Worm (Caenorhabditis elegans) whole organism, L2 larva: Measurements from ENCODE around the gene szy-20.

Experiments used
- C34F6.9 ChIP-seq: fragments of 150-350 bp; optimal IDR thresholded peaks from 2 replicates; lab custom pipeline; 2014; ENCODE audit warnings: missing biosample characterization, missing genetic modification characterization
- R02D3.7 ChIP-seq: fragments of 150-350 bp; optimal IDR thresholded peaks from 2 replicates; lab custom pipeline; 2014; ENCODE audit warnings: missing biosample characterization, missing genetic modification characterization
- Y55F3AM.14 ChIP-seq: fragments of 200-800 bp; sonication (Bioruptor generic); optimal IDR thresholded peaks from 2 replicates; lab custom pipeline; 2018; ENCODE audit warnings: mild to moderate bottlenecking, missing genetic modification characterization, missing compliant biosample characterization
- ZK546.5 ChIP-seq: sonication (generic microtip); optimal IDR thresholded peaks from 2 replicates; lab custom pipeline; 2017; ENCODE audit warnings: missing biosample characterization, missing genetic modification characterization
- aly-2 ChIP-seq: fragments of 150-350 bp; optimal IDR thresholded peaks from 2 replicates; lab custom pipeline; 2014; ENCODE audit warnings: missing biosample characterization, missing genetic modification characterization
- ceh-82 ChIP-seq: fragments of 150-350 bp; optimal IDR thresholded peaks from 2 replicates; lab custom pipeline; 2014; ENCODE audit warnings: missing biosample characterization, missing genetic modification characterization
- elt-1 ChIP-seq: fragments of 150-350 bp; optimal IDR thresholded peaks from 2 replicates; lab custom pipeline; 2014; ENCODE audit warnings: missing biosample characterization, missing genetic modification characterization
- elt-3 ChIP-seq: sonication (generic microtip); optimal IDR thresholded peaks from 2 replicates; lab custom pipeline; 2017; ENCODE audit warnings: missing biosample characterization, missing genetic modification characterization
- fos-1 ChIP-seq: fragments of 150-350 bp; optimal IDR thresholded peaks from 2 replicates; lab custom pipeline; 2014; ENCODE audit warnings: missing biosample characterization, missing genetic modification characterization
- lin-13 ChIP-seq: fragments of 150-350 bp; optimal IDR thresholded peaks from 2 replicates; lab custom pipeline; 2014; ENCODE audit warnings: missing biosample characterization, missing genetic modification reagents, missing genetic modification characterization
- lsy-2 ChIP-seq, 2 experiments: fragments of 150-350 bp in 1 of 2; sonication (generic microtip) in 1 of 2; optimal IDR thresholded peaks; 2 replicates each; lab custom pipeline; 2014 to 2017; ENCODE audit warnings: missing biosample characterization in 2 of 2, missing genetic modification characterization in 2 of 2
- mab-5 ChIP-seq: fragments of 150-350 bp; optimal IDR thresholded peaks from 2 replicates; lab custom pipeline; 2014; ENCODE audit warnings: missing biosample characterization, missing genetic modification characterization
- mdl-1 ChIP-seq, 2 experiments: fragments of 150-350 bp in 1 of 2; sonication (generic microtip) in 1 of 2; optimal IDR thresholded peaks; 2 replicates each; lab custom pipeline; 2017; ENCODE audit warnings: missing biosample characterization in 2 of 2, missing genetic modification characterization in 2 of 2
- nhr-10 ChIP-seq: sonication (generic microtip); optimal IDR thresholded peaks from 2 replicates; lab custom pipeline; 2017; ENCODE audit warnings: missing biosample characterization, missing genetic modification characterization
- nhr-11 ChIP-seq: fragments of 150-350 bp; optimal IDR thresholded peaks from 2 replicates; lab custom pipeline; 2014; ENCODE audit warnings: missing biosample characterization, missing genetic modification characterization
- nhr-12 ChIP-seq: fragments of 150-350 bp; optimal IDR thresholded peaks from 2 replicates; lab custom pipeline; 2014; ENCODE audit warnings: missing biosample characterization, missing genetic modification characterization
- nhr-129 ChIP-seq: fragments of 150-350 bp; optimal IDR thresholded peaks from 2 replicates; lab custom pipeline; 2014; ENCODE audit warnings: missing biosample characterization, missing genetic modification characterization
- nhr-21 ChIP-seq: fragments of 150-350 bp; optimal IDR thresholded peaks from 2 replicates; lab custom pipeline; 2014; ENCODE audit warnings: missing biosample characterization, missing genetic modification characterization
- nhr-23 ChIP-seq: fragments of 150-350 bp; optimal IDR thresholded peaks from 2 replicates; lab custom pipeline; 2014; ENCODE audit warnings: missing biosample characterization, missing genetic modification reagents, missing genetic modification characterization
- nhr-25 ChIP-seq: fragments of 150-350 bp; sonication (generic microtip); optimal IDR thresholded peaks from 3 replicates; lab custom pipeline; 2014; ENCODE audit warnings: missing biosample characterization, missing genetic modification characterization
- nhr-6 ChIP-seq: fragments of 150-350 bp; optimal IDR thresholded peaks from 2 replicates; lab custom pipeline; 2014; ENCODE audit warnings: missing biosample characterization, missing genetic modification characterization
- nhr-77 ChIP-seq: fragments of 150-350 bp; optimal IDR thresholded peaks from 2 replicates; lab custom pipeline; 2014; ENCODE audit warnings: missing biosample characterization, missing genetic modification characterization
- peb-1 ChIP-seq: fragments of 150-350 bp; optimal IDR thresholded peaks from 2 replicates; lab custom pipeline; 2014; ENCODE audit warnings: missing biosample characterization, missing genetic modification characterization
- skn-1 ChIP-seq: sonication (generic microtip); optimal IDR thresholded peaks from 2 replicates; lab custom pipeline; 2017; ENCODE audit warnings: missing biosample characterization, missing genetic modification characterization
- sma-3 ChIP-seq: sonication (generic microtip); optimal IDR thresholded peaks from 2 replicates; lab custom pipeline; 2016; ENCODE audit warnings: missing genetic modification reagents, missing genetic modification characterization, missing compliant biosample characterization
- sma-9 ChIP-seq, 2 experiments: fragments of 150-350 bp in 1 of 2; sonication (generic microtip) in 1 of 2; optimal IDR thresholded peaks; 2 replicates each; lab custom pipeline; 2014 to 2016; ENCODE audit warnings: missing genetic modification characterization in 2 of 2, mild to moderate bottlenecking in 1 of 2, missing biosample characterization in 1 of 2, missing compliant biosample characterization in 1 of 2, missing genetic modification reagents in 1 of 2, moderate library complexity in 1 of 2
- snpc-4 ChIP-seq: fragments of 150-350 bp; optimal IDR thresholded peaks from 2 replicates; lab custom pipeline; 2014; ENCODE audit warnings: missing biosample characterization, missing genetic modification characterization
- unc-39 ChIP-seq: fragments of 150-350 bp; optimal IDR thresholded peaks from 2 replicates; lab custom pipeline; 2014; ENCODE audit warnings: missing biosample characterization, missing genetic modification characterization
- unc-55 ChIP-seq: fragments of 150-350 bp; sonication (generic microtip); optimal IDR thresholded peaks from 3 replicates; lab custom pipeline; 2014; ENCODE audit warnings: missing biosample characterization, missing genetic modification reagents, missing genetic modification characterization
- ztf-1 ChIP-seq: fragments of 200-800 bp; sonication (Bioruptor generic); conservative IDR thresholded peaks from 2 replicates; pipeline ENCODE4 v1.3.6; 2022; ENCODE audit warnings: missing genetic modification characterization, missing compliant biosample characterization
- ztf-11 ChIP-seq: sonication (generic microtip); optimal IDR thresholded peaks from 2 replicates; lab custom pipeline; 2017; ENCODE audit warnings: missing biosample characterization, missing genetic modification characterization

szy-20 gene

ce11 chrII:8994336-8994735 is 25.2 kb upstream of the szy-20 start, which contains the start of gene F44G4.1:
TSS of gene F44G4.1 (plus strand) at chrII:8994636.
- TF ChIP-seq peb-1 (tag; lab: Kevin White, UChicago): no peak
- TF ChIP-seq mab-5 (tag; lab: Kevin White, UChicago): no peak
- TF ChIP-seq nhr-10 (tag; lab: Kevin White, UChicago): no peak
- TF ChIP-seq nhr-25 (tag; lab: Kevin White, UChicago): no peak
- TF ChIP-seq Y55F3AM.14: no peak

ce11 chrII:8992780-8993179 is 23.6 kb upstream of the szy-20 start, which contains the start of gene ooc-5:
TSS of gene ooc-5 (plus strand) at chrII:8993160.
- TF ChIP-seq mab-5 (tag; lab: Kevin White, UChicago) (no peak), unc-55 (GFP tag; lab: Kevin White, UChicago) (peak; percentile 52), C34F6.9 (tag; lab: Kevin White, UChicago) (peak; percentile 18), lsy-2 (tag; optimal IDR thresholded peaks at IDR 0.05; lab: Kevin White, UChicago) (peak; percentile 33 to 96)

ce11 chrII:8991602-8992001 is 22.5 kb upstream of the szy-20 start:
- TF ChIP-seq fos-1 (tag; lab: Kevin White, UChicago): peak; percentile 91
- TF ChIP-seq lin-13 (GFP tag; lab: Kevin White, UChicago): no peak

- TF ChIP-seq unc-39: no peak
- no peak for TF ChIP-seq aly-2 (tag; lab: Kevin White, UChicago)
- no peak for TF ChIP-seq peb-1 (tag; lab: Kevin White, UChicago)
- no peak for TF ChIP-seq fos-1 (tag; lab: Kevin White, UChicago)
- no peak for TF ChIP-seq ztf-1 (GFP tag; lab: Robert Waterston, UW)
- no peak for TF ChIP-seq nhr-12
- TF ChIP-seq nhr-21 (tag; lab: Kevin White, UChicago): no peak
- TF ChIP-seq R02D3.7 (tag; lab: Kevin White, UChicago): no peak
- no peak for TF ChIP-seq elt-3 (tag; lab: Kevin White, UChicago)
- TF ChIP-seq nhr-77 (tag; lab: Kevin White, UChicago): no peak
- TF ChIP-seq sma-9 (GFP tag; optimal IDR thresholded peaks at IDR 0.05; lab: Kevin White, UChicago): no peak
- no peak for TF ChIP-seq sma-9 (tag; optimal IDR thresholded peaks at IDR 0.05; lab: Kevin White, UChicago)
- TF ChIP-seq C34F6.9 (tag; lab: Kevin White, UChicago): no peak
- no peak for TF ChIP-seq ztf-11 (tag; lab: Kevin White, UChicago)
- no peak for TF ChIP-seq elt-1 (tag; lab: Kevin White, UChicago)
- no peak for TF ChIP-seq snpc-4 (tag; lab: Kevin White, UChicago)
- no peak for TF ChIP-seq nhr-23 (tag; lab: Kevin White, UChicago)
- TF ChIP-seq mdl-1 (tag; optimal IDR thresholded peaks at IDR 0.05; lab: Kevin White, UChicago): no peak
- no peak for TF ChIP-seq nhr-11
- TF ChIP-seq nhr-25 (tag; lab: Kevin White, UChicago): no peak
- TF ChIP-seq ceh-82 (tag; lab: Kevin White, UChicago): no peak
Measured at ce11 chrII:8990267-8990666, 21.1 kb upstream of the szy-20 start.

- TF ChIP-seq nhr-6 (tag; lab: Kevin White, UChicago) (no peak), nhr-25 (tag; lab: Kevin White, UChicago) (no peak), nhr-23 (tag; lab: Kevin White, UChicago) (no peak), unc-39 (no peak), nhr-12 (no peak), snpc-4 (tag; lab: Kevin White, UChicago) (no peak), nhr-129 (no peak)
- TF ChIP-seq, all 48 proteins: peak for 0
Measured at ce11 chrII:8989444-8989843, 20.3 kb upstream of the szy-20 start, which contains the start of gene C18E9.9. TSS of gene C18E9.9 (minus strand) at chrII:8989544.

- no peak for TF ChIP-seq lsy-2 (tag; optimal IDR thresholded peaks at IDR 0.05; lab: Kevin White, UChicago)
- peak; percentile 7 for TF ChIP-seq nhr-129
- TF ChIP-seq ceh-82 (tag; lab: Kevin White, UChicago): no peak
Measured at ce11 chrII:8987962-8988361, 18.8 kb upstream of the szy-20 start, which contains the start of gene C18E9.8. TSS of gene C18E9.8 (minus strand) at chrII:8988062.

ce11 chrII:8982683-8983082 is 13.6 kb upstream of the szy-20 start, which contains the start of gene C18E9.7:
TSS of gene C18E9.7 (minus strand) at chrII:8982783.
- no peak for TF ChIP-seq fos-1 (tag; lab: Kevin White, UChicago)
- no peak for TF ChIP-seq ceh-82 (tag; lab: Kevin White, UChicago)
- TF ChIP-seq skn-1: no peak
- TF ChIP-seq nhr-25 (tag; lab: Kevin White, UChicago): no peak
- no peak for TF ChIP-seq nhr-6 (tag; lab: Kevin White, UChicago)
- no peak for TF ChIP-seq sma-3 (GFP tag; lab: Kevin White, UChicago)
- TF ChIP-seq peb-1 (tag; lab: Kevin White, UChicago): no peak
- TF ChIP-seq ZK546.5 (tag; lab: Kevin White, UChicago): no peak
- no peak for TF ChIP-seq mdl-1 (tag; optimal IDR thresholded peaks at IDR 0.05; lab: Kevin White, UChicago)
- TF ChIP-seq nhr-129: no peak
- no peak for TF ChIP-seq lsy-2 (tag; optimal IDR thresholded peaks at IDR 0.05; lab: Kevin White, UChicago)
- no peak for TF ChIP-seq Y55F3AM.14
